Fruit fly (Drosophila melanogaster): ENCODE results near the gene neur.

The neur gene

DNA sequence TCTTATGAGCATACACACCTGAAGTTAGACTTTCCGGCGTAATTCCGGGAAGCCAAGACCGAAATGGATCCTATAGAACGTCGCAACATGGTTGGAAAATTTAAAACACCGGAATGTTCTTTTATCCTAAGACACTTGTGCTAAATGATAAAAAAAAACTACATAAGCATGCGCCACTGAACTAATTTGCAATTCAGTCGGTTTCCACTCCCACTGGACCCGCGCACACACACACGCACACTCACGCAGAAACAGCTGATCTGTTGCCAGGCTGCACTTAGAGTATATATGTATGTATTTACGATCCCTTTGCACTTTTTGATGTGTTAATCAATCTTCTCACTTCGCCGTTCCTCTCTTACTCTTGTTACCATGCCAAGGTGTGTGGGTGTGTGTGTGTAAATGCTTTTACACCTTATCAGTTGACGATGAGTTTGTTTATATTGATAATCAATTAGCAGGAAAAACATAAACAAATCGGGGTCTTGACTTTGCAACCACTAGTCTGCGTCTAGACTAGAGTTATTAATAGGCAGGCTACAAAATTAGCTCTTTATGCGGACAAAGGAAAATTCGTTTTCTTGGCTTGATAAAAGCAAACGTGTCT lies 9.3 kb upstream of the neur start, which contains the start of gene Mst85C (continued):
- no peak for TF ChIP-seq CG11762 (GFP tag; optimal IDR thresholded peaks at IDR 0.05; ENCODE audit: insufficient read depth)

DNA sequence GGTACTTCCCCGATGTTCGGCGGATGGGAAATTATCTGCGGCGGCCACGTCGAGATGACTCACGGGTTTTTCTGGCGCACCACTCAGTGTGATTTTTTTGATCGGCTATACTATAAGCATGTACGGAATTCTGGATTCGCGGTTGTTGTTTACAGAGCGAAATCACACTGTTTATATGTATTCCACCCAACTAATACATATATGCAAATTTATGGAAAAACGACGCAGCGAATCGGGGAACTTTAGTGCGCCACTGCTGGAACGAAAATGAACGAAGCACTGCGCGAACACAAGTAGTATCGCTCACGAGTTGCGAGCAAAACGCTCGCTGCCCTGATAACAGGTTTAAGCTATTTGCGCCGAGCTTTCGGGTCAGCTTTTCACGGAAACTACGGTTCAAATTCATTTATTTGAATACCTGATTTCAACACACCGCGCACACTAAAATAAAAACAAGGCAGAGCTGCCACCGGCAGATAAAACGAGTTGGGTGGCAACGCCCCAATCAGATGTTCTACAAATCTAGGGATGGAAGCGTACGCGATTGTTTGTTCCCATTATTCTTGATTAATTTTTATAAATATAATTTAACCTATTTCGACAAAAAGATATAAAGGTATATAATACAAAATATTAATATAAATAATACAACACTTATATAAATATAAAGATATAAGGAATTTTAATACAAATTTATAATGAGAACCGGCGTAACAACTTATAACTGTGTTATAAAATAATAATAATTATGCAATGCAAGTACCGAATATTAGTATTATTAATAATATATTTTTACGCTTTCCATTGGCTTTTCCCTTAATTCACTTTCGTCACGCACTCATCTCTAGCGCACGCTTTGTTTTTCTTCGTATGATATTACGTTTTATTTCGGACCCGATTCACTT lies 8.5 kb upstream of the neur start, which contains the start of gene Rel:
TSS of gene Rel (minus strand) at position 417 of the 905 bp plus-strand sequence.
- TF ChIP-seq CG8119 (GFP tag; IDR thresholded peaks at IDR 0.05) = no peak
- TF ChIP-seq Gug (GFP tag; IDR thresholded peaks at IDR 0.05) = no peak
- TF ChIP-seq salr (GFP tag; optimal IDR thresholded peaks at IDR 0.05) = no peak
- peak; percentile 81 for TF ChIP-seq CG3032 (tag; optimal IDR thresholded peaks at IDR 0.05)
- TF ChIP-seq CG7368 (GFP tag; optimal IDR thresholded peaks at IDR 0.05) = no peak
- peak; percentile 13 for TF ChIP-seq Sox14 (GFP tag; optimal IDR thresholded peaks at IDR 0.05)
- TF ChIP-seq CG8632 (GFP tag; optimal IDR thresholded peaks at IDR 0.05) = peak; percentile 62
- peak; percentile 57 for TF ChIP-seq acj6 (GFP tag; optimal IDR thresholded peaks at IDR 0.05)
- peak; percentile 63 for TF ChIP-seq CG11762 (GFP tag; optimal IDR thresholded peaks at IDR 0.05; ENCODE audit: insufficient read depth)
- peak; percentile 6 for TF ChIP-seq Eip75B (GFP tag; optimal IDR thresholded peaks at IDR 0.05)
- TF ChIP-seq CG34406 (GFP tag; optimal IDR thresholded peaks at IDR 0.05) = peak; percentile 72
- peak; percentile 17 to 21 for TF ChIP-seq ss (GFP tag; optimal IDR thresholded peaks at IDR 0.05)
- TF ChIP-seq CG32006 (GFP tag; optimal IDR thresholded peaks at IDR 0.05) = peak; percentile 72
- no peak for TF ChIP-seq fd85E (GFP tag; optimal IDR thresholded peaks at IDR 0.05)
- TF ChIP-seq Smox (GFP tag; optimal IDR thresholded peaks at IDR 0.05) = peak; percentile 15
- TF ChIP-seq CG6808 (GFP tag; optimal IDR thresholded peaks at IDR 0.05) = peak; percentile 18
- TF ChIP-seq Sox15 (GFP tag; optimal IDR thresholded peaks at IDR 0.05) = no peak
- TF ChIP-seq Eip78C (GFP tag) = peak; percentile 76
- no peak for TF ChIP-seq Ets21C (GFP tag; optimal IDR thresholded peaks at IDR 0.05)
- peak; percentile 75 for TF ChIP-seq fkh (GFP tag; optimal IDR thresholded peaks at IDR 0.05)
- peak; percentile 20 for TF ChIP-seq Sox102F (GFP tag; optimal IDR thresholded peaks at IDR 0.05)
- peak; percentile 27 for TF ChIP-seq Hr39 (GFP tag; optimal IDR thresholded peaks at IDR 0.05)
- no peak for TF ChIP-seq CG4318 (GFP tag; optimal IDR thresholded peaks at IDR 0.05)
- TF ChIP-seq eg (GFP tag; IDR thresholded peaks at IDR 0.05) = no peak
- peak; percentile 70 for TF ChIP-seq Ets96B (tag; optimal IDR thresholded peaks at IDR 0.05)
- peak; percentile 30 for TF ChIP-seq cyc (GFP tag; optimal IDR thresholded peaks at IDR 0.05)
- TF ChIP-seq CG6276 (GFP tag; optimal IDR thresholded peaks at IDR 0.05) = no peak
- TF ChIP-seq topi (GFP tag; optimal IDR thresholded peaks at IDR 0.05) = peak; percentile 15
- no peak for TF ChIP-seq net (GFP tag; optimal IDR thresholded peaks at IDR 0.05)
- TF ChIP-seq CG31627 (GFP tag; optimal IDR thresholded peaks at IDR 0.05) = peak; percentile 5
- no peak for TF ChIP-seq CG6163 (GFP tag; IDR thresholded peaks at IDR 0.05)
- TF ChIP-seq esn (GFP tag; optimal IDR thresholded peaks at IDR 0.05) = peak; percentile 56
- TF ChIP-seq Eip93F (GFP tag; optimal IDR thresholded peaks at IDR 0.05) = peak; percentile 38
- peak; percentile 67 for TF ChIP-seq CG1621 (tag; optimal IDR thresholded peaks at IDR 0.05)
- no peak for TF ChIP-seq CG8319 (GFP tag; optimal IDR thresholded peaks at IDR 0.05)
- TF ChIP-seq CG16779 (tag; optimal IDR thresholded peaks at IDR 0.05) = peak; percentile 67
- peak; percentile 53 for TF ChIP-seq CG3919 (GFP tag; optimal IDR thresholded peaks at IDR 0.05)
- TF ChIP-seq CG11294 (GFP tag; IDR thresholded peaks at IDR 0.05) = no peak
- peak; percentile 85 for TF ChIP-seq vri (GFP tag; optimal IDR thresholded peaks at IDR 0.05)
- peak; percentile 62 for TF ChIP-seq OdsH (GFP tag; optimal IDR thresholded peaks at IDR 0.05)
- TF ChIP-seq CG10631 (GFP tag; optimal IDR thresholded peaks at IDR 0.05) = peak; percentile 71
- TF ChIP-seq spab (GFP tag; optimal IDR thresholded peaks at IDR 0.05) = no peak
- TF ChIP-seq CG11902 (GFP tag; optimal IDR thresholded peaks at IDR 0.05) = no peak
- TF ChIP-seq CG10669 (GFP tag; optimal IDR thresholded peaks at IDR 0.05) = no peak
- peak; percentile 7 for TF ChIP-seq CG9139 (GFP tag; optimal IDR thresholded peaks at IDR 0.05)
- TF ChIP-seq CG15336 (GFP tag; IDR thresholded peaks at IDR 0.05) = no peak
- TF ChIP-seq dac (GFP tag; optimal IDR thresholded peaks at IDR 0.05) = no peak
